Fruit fly (Drosophila melanogaster) whole organism, prepupa: ENCODE data around the gene Rbfox1.

Experiments used
- Blimp-1 ChIP-seq: fragments of 200-800 bp; sonication (Bioruptor generic); optimal IDR thresholded peaks from 3 replicates; lab custom pipeline; 2017; ENCODE audit warnings: missing biosample characterization, missing genetic modification characterization, mild to moderate bottlenecking, moderate library complexity, missing genetic modification reagents
- CG10631 ChIP-seq: fragments of 200-800 bp; sonication (Bioruptor generic); optimal IDR thresholded peaks from 2 replicates; lab custom pipeline; 2016; ENCODE audit warnings: missing biosample characterization, missing genetic modification characterization
- CG10669 ChIP-seq: fragments of 200-800 bp; sonication (Bioruptor generic); optimal IDR thresholded peaks from 3 replicates; lab custom pipeline; 2018; ENCODE audit warnings: missing biosample characterization, mild to moderate bottlenecking, missing genetic modification characterization, moderate library complexity
- CG11294 ChIP-seq: fragments of 200-800 bp; sonication (Bioruptor generic); IDR thresholded peaks from 2 replicates; pipeline ENCODE4 v1.3.6; 2022; ENCODE audit warnings: missing biosample characterization, missing genetic modification characterization
- CG11762 ChIP-seq: fragments of 200-800 bp; sonication (Bioruptor generic); optimal IDR thresholded peaks from 3 replicates; lab custom pipeline; 2016; ENCODE audit warnings: missing biosample characterization, missing genetic modification characterization; ENCODE audit not compliant: insufficient read depth
- CG11902 ChIP-seq: fragments of 200-800 bp; sonication (Bioruptor generic); optimal IDR thresholded peaks from 3 replicates; lab custom pipeline; 2016; ENCODE audit warnings: missing biosample characterization, missing genetic modification characterization
- CG15336 ChIP-seq: fragments of 200-800 bp; sonication (Bioruptor generic); IDR thresholded peaks from 2 replicates; pipeline ENCODE4 v1.3.6; 2022; ENCODE audit warnings: missing biosample characterization, missing genetic modification characterization
- CG1621 ChIP-seq: fragments of 200-800 bp; sonication (Bioruptor generic); optimal IDR thresholded peaks from 3 replicates; lab custom pipeline; 2018; ENCODE audit warnings: missing biosample characterization, mild to moderate bottlenecking, missing genetic modification characterization
- CG16779 ChIP-seq: fragments of 200-800 bp; sonication (Bioruptor generic); optimal IDR thresholded peaks from 3 replicates; lab custom pipeline; 2017; ENCODE audit warnings: missing biosample characterization, mild to moderate bottlenecking, missing genetic modification characterization
- CG3032 ChIP-seq: fragments of 200-800 bp; optimal IDR thresholded peaks from 2 replicates; lab custom pipeline; 2019; ENCODE audit warnings: missing biosample characterization, mild to moderate bottlenecking, missing genetic modification characterization, moderate library complexity
- CG32006 ChIP-seq: fragments of 200-800 bp; sonication (Bioruptor generic); optimal IDR thresholded peaks from 3 replicates; lab custom pipeline; 2017; ENCODE audit warnings: missing biosample characterization, mild to moderate bottlenecking, missing genetic modification characterization
- CG34406 ChIP-seq: fragments of 200-800 bp; sonication (Bioruptor generic); optimal IDR thresholded peaks from 3 replicates; lab custom pipeline; 2016; ENCODE audit warnings: missing biosample characterization, missing genetic modification characterization
- CG3919 ChIP-seq: fragments of 200-800 bp; sonication (Bioruptor generic); optimal IDR thresholded peaks from 3 replicates; lab custom pipeline; 2016; ENCODE audit warnings: missing biosample characterization, missing genetic modification characterization
- CG4318 ChIP-seq: fragments of 200-800 bp; sonication (Bioruptor generic); optimal IDR thresholded peaks from 3 replicates; lab custom pipeline; 2017; ENCODE audit warnings: missing biosample characterization, mild to moderate bottlenecking, missing genetic modification characterization
- CG6163 ChIP-seq: fragments of 200-800 bp; sonication (Bioruptor generic); IDR thresholded peaks from 3 replicates; pipeline ENCODE4 v1.3.6; 2022; ENCODE audit warnings: missing biosample characterization, missing genetic modification characterization
- CG6792 ChIP-seq: fragments of 200-800 bp; sonication (Bioruptor generic); optimal IDR thresholded peaks from 3 replicates; lab custom pipeline; 2016; ENCODE audit warnings: missing biosample characterization, missing genetic modification characterization
- CG6808 ChIP-seq: fragments of 200-800 bp; sonication (Bioruptor generic); optimal IDR thresholded peaks from 3 replicates; lab custom pipeline; 2017; ENCODE audit warnings: missing biosample characterization, missing genetic modification characterization, mild to moderate bottlenecking, moderate library complexity, missing genetic modification reagents
- CG8119 ChIP-seq: fragments of 200-800 bp; sonication (Bioruptor generic); IDR thresholded peaks from 3 replicates; pipeline ENCODE4 v1.3.6; 2022; ENCODE audit warnings: missing biosample characterization, missing genetic modification characterization
- CG8632 ChIP-seq: fragments of 200-800 bp; sonication (Bioruptor generic); optimal IDR thresholded peaks from 3 replicates; lab custom pipeline; 2016; ENCODE audit warnings: missing biosample characterization, missing genetic modification characterization
- CG9139 ChIP-seq: fragments of 200-800 bp; sonication (Bioruptor generic); optimal IDR thresholded peaks from 3 replicates; lab custom pipeline; 2017; ENCODE audit warnings: missing biosample characterization, mild to moderate bottlenecking, missing genetic modification characterization
- Eip75B ChIP-seq: fragments of 200-800 bp; sonication (Bioruptor generic); optimal IDR thresholded peaks from 3 replicates; lab custom pipeline; 2016; ENCODE audit warnings: missing biosample characterization, missing genetic modification characterization
- Eip78C ChIP-seq: fragments of 200-800 bp; sonication (Bioruptor generic); peaks from one replicate; lab custom pipeline; 2016; ENCODE audit warnings: missing biosample characterization, missing genetic modification characterization
- Eip93F ChIP-seq: fragments of 200-800 bp; sonication (Bioruptor generic); optimal IDR thresholded peaks from 2 replicates; lab custom pipeline; 2016; ENCODE audit warnings: missing biosample characterization, mild to moderate bottlenecking, missing genetic modification characterization
- Ets21C ChIP-seq: fragments of 200-800 bp; sonication (Bioruptor generic); optimal IDR thresholded peaks from 3 replicates; lab custom pipeline; 2016; ENCODE audit warnings: missing biosample characterization, missing genetic modification characterization
- Ets96B ChIP-seq: fragments of 200-800 bp; optimal IDR thresholded peaks from 2 replicates; lab custom pipeline; 2019; ENCODE audit warnings: missing biosample characterization, mild to moderate bottlenecking, missing genetic modification characterization, moderate library complexity
- Gug ChIP-seq: fragments of 200-800 bp; sonication (Bioruptor generic); IDR thresholded peaks from 2 replicates; pipeline ENCODE4 v1.3.6; 2022; ENCODE audit warnings: missing biosample characterization, missing genetic modification characterization
- Hr38 ChIP-seq: sonication (Bioruptor generic); optimal IDR thresholded peaks from 2 replicates; lab custom pipeline; 2016; ENCODE audit warnings: missing biosample characterization, missing genetic modification characterization
- Hr39 ChIP-seq: fragments of 200-800 bp; sonication (Bioruptor generic); optimal IDR thresholded peaks from 2 replicates; lab custom pipeline; 2016; ENCODE audit warnings: missing biosample characterization, missing genetic modification characterization
- Hr4 ChIP-seq: fragments of 200-800 bp; sonication (Bioruptor generic); optimal IDR thresholded peaks from 3 replicates; lab custom pipeline; 2016; ENCODE audit warnings: missing biosample characterization, missing genetic modification characterization
- Lpt ChIP-seq: fragments of 200-800 bp; sonication (Bioruptor generic); optimal IDR thresholded peaks from 3 replicates; lab custom pipeline; 2016; ENCODE audit warnings: missing biosample characterization, missing genetic modification characterization
- OdsH ChIP-seq: fragments of 200-800 bp; sonication (Bioruptor generic); optimal IDR thresholded peaks from 3 replicates; lab custom pipeline; 2016; ENCODE audit warnings: missing biosample characterization, missing genetic modification characterization
- Smox ChIP-seq: fragments of 200-800 bp; sonication (Bioruptor generic); optimal IDR thresholded peaks from 3 replicates; lab custom pipeline; 2016; ENCODE audit warnings: missing biosample characterization, missing genetic modification characterization
- Sox102F ChIP-seq: fragments of 200-800 bp; sonication (Bioruptor generic); optimal IDR thresholded peaks from 2 replicates; lab custom pipeline; 2016; ENCODE audit warnings: missing biosample characterization, mild to moderate bottlenecking, missing genetic modification characterization
- Sox14 ChIP-seq: fragments of 200-800 bp; sonication (Bioruptor generic); optimal IDR thresholded peaks from 3 replicates; lab custom pipeline; 2016; ENCODE audit warnings: missing biosample characterization, missing genetic modification characterization
- achi ChIP-seq: fragments of 200-800 bp; sonication (Bioruptor generic); optimal IDR thresholded peaks from 3 replicates; lab custom pipeline; 2016; ENCODE audit warnings: missing biosample characterization, missing genetic modification characterization
- acj6 ChIP-seq: fragments of 200-800 bp; sonication (Bioruptor generic); optimal IDR thresholded peaks from 3 replicates; lab custom pipeline; 2016; ENCODE audit warnings: missing biosample characterization, missing genetic modification characterization
- cyc ChIP-seq: fragments of 200-800 bp; sonication (Bioruptor generic); optimal IDR thresholded peaks from 3 replicates; lab custom pipeline; 2016; ENCODE audit warnings: missing biosample characterization, missing genetic modification characterization
- dac ChIP-seq: fragments of 200-800 bp; sonication (Bioruptor generic); optimal IDR thresholded peaks from 2 replicates; lab custom pipeline; 2017; ENCODE audit warnings: missing biosample characterization, mild to moderate bottlenecking, missing genetic modification characterization
- eg ChIP-seq: fragments of 200-800 bp; sonication (Bioruptor generic); IDR thresholded peaks from 3 replicates; pipeline ENCODE4 v1.3.6; 2022; ENCODE audit warnings: missing biosample characterization, missing genetic modification characterization
- esn ChIP-seq: fragments of 200-800 bp; sonication (Bioruptor generic); optimal IDR thresholded peaks from 2 replicates; lab custom pipeline; 2016; ENCODE audit warnings: missing biosample characterization, mild to moderate bottlenecking, missing genetic modification characterization, moderate library complexity
- fkh ChIP-seq: fragments of 200-800 bp; sonication (Bioruptor generic); optimal IDR thresholded peaks from 3 replicates; lab custom pipeline; 2017; ENCODE audit warnings: missing biosample characterization, mild to moderate bottlenecking, missing genetic modification characterization, moderate library complexity
- lz ChIP-seq: fragments of 200-800 bp; sonication (Bioruptor generic); optimal IDR thresholded peaks from 3 replicates; lab custom pipeline; 2016; ENCODE audit warnings: missing biosample characterization, missing genetic modification characterization
- net ChIP-seq: fragments of 200-800 bp; sonication (Bioruptor generic); optimal IDR thresholded peaks from 3 replicates; lab custom pipeline; 2016; ENCODE audit warnings: missing biosample characterization, missing genetic modification characterization
- pdm3 ChIP-seq: fragments of 200-800 bp; sonication (Bioruptor generic); optimal IDR thresholded peaks from 3 replicates; lab custom pipeline; 2016; ENCODE audit warnings: missing biosample characterization, missing genetic modification characterization
- salr ChIP-seq, 2 experiments: fragments of 200-800 bp; sonication (Bioruptor generic); optimal IDR thresholded peaks; 3 replicates each; lab custom pipeline; 2016 to 2018; ENCODE audit warnings: missing biosample characterization in 2 of 2, missing genetic modification characterization in 2 of 2, mild to moderate bottlenecking in 1 of 2
- ss ChIP-seq, 2 experiments: fragments of 200-800 bp; sonication (Bioruptor generic); optimal IDR thresholded peaks; 2 replicates in 1 of 2; 3 replicates in 1 of 2; lab custom pipeline; 2017 to 2018; ENCODE audit warnings: mild to moderate bottlenecking in 2 of 2, missing biosample characterization in 2 of 2, missing genetic modification characterization in 2 of 2, moderate library complexity in 1 of 2
- svp ChIP-seq: fragments of 200-800 bp; sonication (Bioruptor generic); peaks from one replicate; lab custom pipeline; 2016; ENCODE audit warnings: missing biosample characterization, missing genetic modification characterization

The Rbfox1 gene

DNA sequence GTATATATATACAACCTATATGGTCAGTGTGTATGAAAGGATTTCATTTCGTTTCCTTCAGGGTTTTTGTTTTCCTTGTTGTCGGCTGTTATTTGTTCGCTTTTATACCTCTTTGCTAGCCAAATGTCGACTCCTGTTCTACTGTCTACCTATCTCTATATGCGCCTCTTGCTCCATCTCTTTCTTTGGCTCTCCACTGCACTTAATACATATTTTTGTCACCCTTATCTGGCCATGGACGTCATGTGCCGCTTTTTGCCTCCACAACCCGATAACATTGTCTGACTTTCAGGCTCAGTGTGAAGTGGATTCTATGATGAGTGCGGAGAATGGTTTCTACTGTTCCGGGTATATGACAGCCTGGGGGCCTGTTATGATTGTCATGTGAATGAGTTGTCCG, 59.6 kb downstream of the Rbfox1 start:
- no peak for TF ChIP-seq fkh
- no peak for TF ChIP-seq CG6163 (GFP tag; lab: Robert Waterston, UW)
- peak; percentile 78 for TF ChIP-seq svp (GFP tag; lab: Kevin White, UChicago)
- TF ChIP-seq Sox14 (GFP tag; lab: Kevin White, UChicago): no peak
- TF ChIP-seq CG6792 (GFP tag; lab: Kevin White, UChicago): no peak

DNA sequence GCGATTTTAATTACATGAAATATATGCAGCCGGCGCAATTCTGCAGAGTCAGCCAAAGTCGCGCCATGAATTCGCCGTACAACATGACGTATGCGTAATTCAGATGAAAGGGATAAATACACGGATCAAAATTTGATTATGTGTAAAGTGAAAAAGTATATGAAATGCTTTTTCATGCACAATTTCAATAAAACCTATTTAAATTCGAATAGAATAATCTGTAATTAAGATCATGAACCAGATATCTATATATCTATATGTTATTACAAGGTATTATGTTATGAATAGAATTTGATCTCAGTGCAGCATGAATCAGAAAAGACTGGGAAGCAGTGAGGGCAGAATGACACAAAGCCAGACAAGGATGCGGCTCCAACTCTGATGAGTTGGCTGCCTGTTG, 63.1 kb downstream of the Rbfox1 start:
- TF ChIP-seq Hr39 (GFP tag; lab: Kevin White, UChicago): no peak
- TF ChIP-seq CG1621 (tag; lab: Kevin White, UChicago): no peak
- no peak for TF ChIP-seq Ets21C (GFP tag; lab: Kevin White, UChicago)
- TF ChIP-seq CG6808 (GFP tag; lab: Kevin White, UChicago): no peak
- 0 out of 3 replicates have a peak, but pooled peaks have one; percentile 14 for TF ChIP-seq CG8119 (GFP tag; lab: Robert Waterston, UW)
- peak; percentile 26 for TF ChIP-seq CG3032 (tag; lab: Kevin White, UChicago)
- TF ChIP-seq pdm3 (GFP tag; lab: Kevin White, UChicago): peak; percentile 1
- TF ChIP-seq Gug (GFP tag; lab: Robert Waterston, UW): 0 out of 2 replicates have a peak, but pooled peaks have one; percentile 19
- TF ChIP-seq esn (GFP tag; lab: Kevin White, UChicago): peak; percentile 23
- TF ChIP-seq svp (GFP tag; lab: Kevin White, UChicago): peak; percentile 60
- TF ChIP-seq Sox102F (GFP tag; lab: Kevin White, UChicago): no peak
- TF ChIP-seq Eip78C: peak; percentile 80
- TF ChIP-seq Ets96B (tag; lab: Kevin White, UChicago): peak; percentile 44
- TF ChIP-seq Eip75B (GFP tag; lab: Kevin White, UChicago): peak; percentile 14
- no peak for TF ChIP-seq achi (GFP tag; lab: Kevin White, UChicago)
- TF ChIP-seq CG10631 (GFP tag; lab: Kevin White, UChicago): peak; percentile 10
- TF ChIP-seq CG32006 (GFP tag; lab: Kevin White, UChicago): no peak
- TF ChIP-seq ss (GFP tag; optimal IDR thresholded peaks at IDR 0.05; lab: Kevin White, UChicago): peak in 1 of 2 experiments; percentile 19
- no peak for TF ChIP-seq Smox (GFP tag; lab: Kevin White, UChicago)
- TF ChIP-seq Eip93F: no peak
- no peak for TF ChIP-seq acj6 (GFP tag; lab: Kevin White, UChicago)
- no peak for TF ChIP-seq CG16779 (tag; lab: Kevin White, UChicago)
- no peak for TF ChIP-seq net
- TF ChIP-seq lz (GFP tag; lab: Kevin White, UChicago): no peak
- TF ChIP-seq CG11294 (GFP tag; lab: Robert Waterston, UW): no peak
- TF ChIP-seq CG10669 (GFP tag; lab: Kevin White, UChicago): peak; percentile 16

DNA sequence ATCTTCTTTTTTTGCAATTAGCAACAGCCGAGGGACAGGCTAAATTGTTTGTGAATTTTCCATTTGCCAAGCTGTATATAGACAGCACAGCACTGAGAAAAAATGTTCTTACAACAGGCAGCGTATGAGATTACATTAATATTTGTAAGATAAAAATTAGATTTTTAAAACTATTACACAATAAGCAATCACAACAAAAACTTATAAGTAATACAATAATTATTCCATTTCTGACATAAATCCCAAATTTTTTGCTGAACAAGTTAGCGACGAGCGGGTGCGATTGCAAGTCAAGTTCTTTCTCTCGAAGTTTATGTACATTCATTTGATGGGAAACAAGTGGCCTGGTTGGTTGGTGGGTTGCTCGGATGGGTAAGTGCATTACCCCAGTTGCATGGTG, 63.8 kb downstream of the Rbfox1 start:
- TF ChIP-seq salr (GFP tag; optimal IDR thresholded peaks at IDR 0.05; lab: Kevin White, UChicago) (peak in 1 of 2 experiments; percentile 34), CG34406 (GFP tag; lab: Kevin White, UChicago) (peak; percentile 13), CG8632 (GFP tag; lab: Kevin White, UChicago) (no peak), ss (GFP tag; optimal IDR thresholded peaks at IDR 0.05; lab: Kevin White, UChicago) (no peak), CG3919 (GFP tag; lab: Kevin White, UChicago) (peak; percentile 56), Blimp-1 (GFP tag; lab: Kevin White, UChicago) (no peak), CG8119 (GFP tag; lab: Robert Waterston, UW) (peak; percentile 46; the same call in 2 of the 3 replicates), achi (GFP tag; lab: Kevin White, UChicago) (peak; percentile 38), CG16779 (tag; lab: Kevin White, UChicago) (no peak), esn (GFP tag; lab: Kevin White, UChicago) (peak; percentile 28), Lpt (GFP tag; lab: Kevin White, UChicago) (no peak), Sox14 (GFP tag; lab: Kevin White, UChicago) (peak; percentile 12), eg (GFP tag; lab: Robert Waterston, UW) (peak; percentile 61; the same call in 2 of the 3 replicates), CG9139 (GFP tag; lab: Kevin White, UChicago) (no peak), Hr38 (GFP tag; lab: Kevin White, UChicago) (no peak), dac (GFP tag; lab: Kevin White, UChicago) (no peak), acj6 (GFP tag; lab: Kevin White, UChicago) (peak; percentile 34), lz (GFP tag; lab: Kevin White, UChicago) (peak; percentile 32), Sox102F (GFP tag; lab: Kevin White, UChicago) (no peak), CG11762 (GFP tag; lab: Kevin White, UChicago) (no peak), CG1621 (tag; lab: Kevin White, UChicago) (no peak), CG15336 (GFP tag; lab: Robert Waterston, UW) (peak; percentile 50), CG11902 (GFP tag; lab: Kevin White, UChicago) (no peak), OdsH (GFP tag; lab: Kevin White, UChicago) (peak; percentile 52), fkh (no peak), CG32006 (GFP tag; lab: Kevin White, UChicago) (peak; percentile 52), Hr4 (GFP tag; lab: Kevin White, UChicago) (peak; percentile 31), CG4318 (peak; percentile 9), cyc (GFP tag; lab: Kevin White, UChicago) (peak; percentile 27)
